Fruit fly (Drosophila melanogaster) Kc167 (cell line): ENCODE results near the gene CG11980.

Experiments used
- Myc ChIP-seq: fragments of >200 bp; optimal IDR thresholded peaks from 2 replicates; lab custom pipeline; 2017; ENCODE audit warnings: missing external identifiers
- Sin3A ChIP-seq: fragments of >200 bp; optimal IDR thresholded peaks from 2 replicates; lab custom pipeline; 2018; ENCODE audit warnings: missing external identifiers
- h ChIP-seq: fragments of >200 bp; optimal IDR thresholded peaks from 3 replicates; lab custom pipeline; 2018; ENCODE audit warnings: missing external identifiers
- insv ChIP-seq: fragments of >200 bp; optimal IDR thresholded peaks from 3 replicates; lab custom pipeline; 2018; ENCODE audit warnings: missing external identifiers
- psq ChIP-seq: fragments of >200 bp; optimal IDR thresholded peaks from 2 replicates; lab custom pipeline; 2017; ENCODE audit warnings: missing external identifiers
- ttk ChIP-seq: sonication (Bioruptor generic); optimal IDR thresholded peaks from 2 replicates; lab custom pipeline; 2017; ENCODE audit warnings: missing external identifiers

The CG11980 gene

dm6 chr3R:9003600-9004223, at the start of gene CG11980, which contains the start of gene CG31100:
TSS of gene CG11980 (plus strand) at chr3R:9004017.
TSS of gene CG31100 (minus strand) at chr3R:9003650.
- TF ChIP-seq h (lab: Kevin White, UChicago): no peak
- TF ChIP-seq psq (lab: Kevin White, UChicago): no peak
- TF ChIP-seq Myc (lab: Kevin White, UChicago): no peak
- no peak for TF ChIP-seq insv
- no peak for TF ChIP-seq ttk (lab: Kevin White, UChicago)
- TF ChIP-seq Sin3A (lab: Kevin White, UChicago): no peak

- no peak for TF ChIP-seq Sin3A (lab: Kevin White, UChicago)
- TF ChIP-seq Myc (lab: Kevin White, UChicago): no peak
- no peak for TF ChIP-seq h (lab: Kevin White, UChicago)
- no peak for TF ChIP-seq ttk (lab: Kevin White, UChicago)
- no peak for TF ChIP-seq psq (lab: Kevin White, UChicago)
- TF ChIP-seq insv: no peak
Measured at dm6 chr3R:8954515-8955358, 49.1 kb upstream of the CG11980 start.

- TF ChIP-seq psq (lab: Kevin White, UChicago) (no peak), insv (no peak), h (lab: Kevin White, UChicago) (no peak), ttk (lab: Kevin White, UChicago) (no peak), Myc (lab: Kevin White, UChicago) (no peak), Sin3A (lab: Kevin White, UChicago) (no peak)
Measured at dm6 chr3R:8955359-8955820, 48.4 kb upstream of the CG11980 start.

dm6 chr3R:8956333-8956732, 47.5 kb upstream of the CG11980 start:
- TF ChIP-seq h (lab: Kevin White, UChicago) (no peak), psq (lab: Kevin White, UChicago) (no peak), Sin3A (lab: Kevin White, UChicago) (no peak), ttk (lab: Kevin White, UChicago) (no peak), insv (no peak), Myc (lab: Kevin White, UChicago) (no peak)

dm6 chr3R:8957739-8958138, 46.1 kb upstream of the CG11980 start:
- no peak for TF ChIP-seq h (lab: Kevin White, UChicago)
- TF ChIP-seq psq (lab: Kevin White, UChicago): no peak
- TF ChIP-seq ttk (lab: Kevin White, UChicago): no peak
- no peak for TF ChIP-seq Sin3A (lab: Kevin White, UChicago)
- TF ChIP-seq insv: no peak
- no peak for TF ChIP-seq Myc (lab: Kevin White, UChicago)

dm6 chr3R:8958300-8958699, 45.5 kb upstream of the CG11980 start:
- TF ChIP-seq psq (lab: Kevin White, UChicago) (no peak), ttk (lab: Kevin White, UChicago) (no peak), Sin3A (lab: Kevin White, UChicago) (no peak), h (lab: Kevin White, UChicago) (no peak), insv (no peak), Myc (lab: Kevin White, UChicago) (no peak)

dm6 chr3R:8959153-8959552, 44.7 kb upstream of the CG11980 start:
- TF ChIP-seq h (lab: Kevin White, UChicago) (no peak), Myc (lab: Kevin White, UChicago) (no peak), insv (no peak), Sin3A (lab: Kevin White, UChicago) (no peak), ttk (lab: Kevin White, UChicago) (no peak), psq (lab: Kevin White, UChicago) (no peak)

dm6 chr3R:8960329-8960728, 43.5 kb upstream of the CG11980 start:
- TF ChIP-seq psq (lab: Kevin White, UChicago) (no peak), ttk (lab: Kevin White, UChicago) (no peak), Myc (lab: Kevin White, UChicago) (no peak)

dm6 chr3R:8962860-8963755, 40.7 kb upstream of the CG11980 start, which contains the start of gene ich:
TSS of gene ich (minus strand) at chr3R:8963037.
- TF ChIP-seq psq (lab: Kevin White, UChicago): no peak
- TF ChIP-seq insv: no peak
- no peak for TF ChIP-seq h (lab: Kevin White, UChicago)
- no peak for TF ChIP-seq Myc (lab: Kevin White, UChicago)
- no peak for TF ChIP-seq Sin3A (lab: Kevin White, UChicago)
- TF ChIP-seq ttk (lab: Kevin White, UChicago): no peak

dm6 chr3R:8963756-8964342, 40.0 kb upstream of the CG11980 start:
- TF ChIP-seq Myc (lab: Kevin White, UChicago): no peak

- no peak for TF ChIP-seq ttk (lab: Kevin White, UChicago)
Measured at dm6 chr3R:8965546-8965945, 38.3 kb upstream of the CG11980 start.
